Fruit fly (Drosophila melanogaster) Kc167 (cell line): ENCODE data around the gene ringer.

Experiments used
- Myc ChIP-seq: fragments of >200 bp; optimal IDR thresholded peaks from 2 replicates; lab custom pipeline; 2017; ENCODE audit warnings: missing external identifiers
- Sin3A ChIP-seq: fragments of >200 bp; optimal IDR thresholded peaks from 2 replicates; lab custom pipeline; 2018; ENCODE audit warnings: missing external identifiers
- h ChIP-seq: fragments of >200 bp; optimal IDR thresholded peaks from 3 replicates; lab custom pipeline; 2018; ENCODE audit warnings: missing external identifiers
- insv ChIP-seq: fragments of >200 bp; optimal IDR thresholded peaks from 3 replicates; lab custom pipeline; 2018; ENCODE audit warnings: missing external identifiers
- psq ChIP-seq: fragments of >200 bp; optimal IDR thresholded peaks from 2 replicates; lab custom pipeline; 2017; ENCODE audit warnings: missing external identifiers
- ttk ChIP-seq: sonication (Bioruptor generic); optimal IDR thresholded peaks from 2 replicates; lab custom pipeline; 2017; ENCODE audit warnings: missing external identifiers

ringer gene

dm6 chr3L:16359219-16359748, at the start of gene ringer:
Gene ringer, minus strand, starts transcription at chr3L:16359428.
- no peak for TF ChIP-seq Myc (lab: Kevin White, UChicago)
- no peak for TF ChIP-seq h (lab: Kevin White, UChicago)
- no peak for TF ChIP-seq psq (lab: Kevin White, UChicago)
- no peak for TF ChIP-seq Sin3A (lab: Kevin White, UChicago)
- no peak for TF ChIP-seq ttk
- TF ChIP-seq insv: no peak

- TF ChIP-seq insv (no peak), Myc (lab: Kevin White, UChicago) (no peak), ttk (no peak), Sin3A (lab: Kevin White, UChicago) (no peak), h (lab: Kevin White, UChicago) (no peak), psq (lab: Kevin White, UChicago) (no peak)
These were observed 48.8 kb upstream of the ringer start for dm6 chr3L:16407815-16408608.

DNA sequence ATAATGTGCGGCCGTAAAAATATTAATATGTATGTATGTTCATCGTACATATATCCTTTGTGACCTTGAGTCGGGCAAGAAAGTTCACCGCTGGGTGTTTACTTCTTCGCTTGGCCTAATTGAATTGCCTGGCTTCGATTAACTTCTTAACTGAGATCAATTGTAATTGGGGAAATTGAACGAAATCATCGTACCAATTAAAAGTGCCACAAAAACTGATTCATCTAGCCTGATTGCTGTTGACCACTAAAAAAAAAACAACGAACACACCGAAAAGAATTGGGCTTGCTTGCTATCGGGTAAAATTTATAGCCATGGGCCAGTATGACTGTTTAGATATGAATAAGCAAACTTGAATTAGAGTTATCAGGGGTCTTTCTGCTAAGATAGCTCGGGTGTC, 43.0 kb upstream of the ringer start:
- no peak for TF ChIP-seq insv
- no peak for TF ChIP-seq ttk
- no peak for TF ChIP-seq h (lab: Kevin White, UChicago)
- TF ChIP-seq Myc (lab: Kevin White, UChicago): no peak
- TF ChIP-seq Sin3A (lab: Kevin White, UChicago): no peak
- no peak for TF ChIP-seq psq (lab: Kevin White, UChicago)

dm6 chr3L:16400175-16400574, 40.9 kb upstream of the ringer start, which contains the start of gene CG44836:
Gene CG44836, minus strand, starts transcription at chr3L:16400275.
- TF ChIP-seq Sin3A (lab: Kevin White, UChicago) (no peak), h (lab: Kevin White, UChicago) (no peak), insv (no peak), Myc (lab: Kevin White, UChicago) (no peak), psq (lab: Kevin White, UChicago) (no peak), ttk (no peak)

DNA sequence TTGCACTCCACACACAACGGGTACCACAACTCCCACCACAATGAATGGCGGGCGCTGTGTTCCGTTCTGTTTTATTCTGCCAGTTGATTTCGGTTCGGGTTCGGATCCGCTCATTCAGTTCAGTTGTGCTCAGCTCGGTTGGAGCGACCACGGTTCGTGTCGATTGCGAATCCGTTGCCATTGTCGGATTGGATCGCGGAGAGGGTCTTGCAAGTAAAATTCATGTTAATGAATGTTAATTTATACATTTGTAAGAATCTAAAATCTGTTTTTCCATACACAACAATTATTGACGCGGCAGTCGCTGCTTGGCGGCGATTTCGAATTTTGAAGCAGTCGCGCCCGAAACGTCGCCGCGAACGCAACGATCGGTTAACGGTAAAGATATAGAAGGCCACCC, 35.3 kb upstream of the ringer start, which contains the start of gene Gagr:
Gene Gagr, plus strand, starts transcription at position 81 of the 400 bp plus-strand sequence.
- no peak for TF ChIP-seq h (lab: Kevin White, UChicago)
- TF ChIP-seq ttk: no peak

dm6 chr3L:16393700-16394099, 34.5 kb upstream of the ringer start:
- TF ChIP-seq Myc (lab: Kevin White, UChicago) (no peak), Sin3A (lab: Kevin White, UChicago) (no peak), ttk (no peak), insv (no peak), h (lab: Kevin White, UChicago) (no peak), psq (lab: Kevin White, UChicago) (no peak)

dm6 chr3L:16392874-16393273, 33.6 kb upstream of the ringer start:
- TF ChIP-seq Myc (lab: Kevin White, UChicago) (no peak), h (lab: Kevin White, UChicago) (no peak), ttk (no peak), Sin3A (lab: Kevin White, UChicago) (no peak), insv (no peak), psq (lab: Kevin White, UChicago) (no peak)

- no peak for TF ChIP-seq ttk
- no peak for TF ChIP-seq insv
These were observed 33.1 kb upstream of the ringer start for dm6 chr3L:16392203-16392800.

DNA sequence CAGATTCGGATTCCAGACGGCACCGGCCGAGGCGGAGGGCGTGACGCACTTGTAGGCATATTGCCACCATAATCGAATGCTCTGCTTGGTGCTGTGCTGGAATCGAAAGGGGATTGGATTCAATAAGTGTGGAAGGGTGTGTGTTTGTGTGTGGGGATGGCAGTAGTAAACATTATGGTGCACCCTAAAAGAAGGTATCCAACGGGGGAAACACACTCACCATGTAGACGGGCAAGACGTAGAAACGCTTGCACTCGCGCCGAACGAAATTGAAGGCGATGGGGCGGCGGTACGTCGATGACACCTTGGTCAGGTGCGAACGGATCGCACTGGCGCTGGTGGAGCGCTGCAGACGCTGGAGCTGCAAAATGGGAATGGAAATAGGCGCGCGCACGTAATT, 32.0 kb upstream of the ringer start:
- TF ChIP-seq Myc (lab: Kevin White, UChicago): no peak
- no peak for TF ChIP-seq ttk
- no peak for TF ChIP-seq h (lab: Kevin White, UChicago)
- no peak for TF ChIP-seq insv
- TF ChIP-seq Sin3A (lab: Kevin White, UChicago): no peak
- no peak for TF ChIP-seq psq (lab: Kevin White, UChicago)

dm6 chr3L:16390793-16391192, 31.6 kb upstream of the ringer start:
- TF ChIP-seq Sin3A (lab: Kevin White, UChicago) (no peak), h (lab: Kevin White, UChicago) (no peak), ttk (no peak), psq (lab: Kevin White, UChicago) (no peak), Myc (lab: Kevin White, UChicago) (no peak), insv (no peak)

DNA sequence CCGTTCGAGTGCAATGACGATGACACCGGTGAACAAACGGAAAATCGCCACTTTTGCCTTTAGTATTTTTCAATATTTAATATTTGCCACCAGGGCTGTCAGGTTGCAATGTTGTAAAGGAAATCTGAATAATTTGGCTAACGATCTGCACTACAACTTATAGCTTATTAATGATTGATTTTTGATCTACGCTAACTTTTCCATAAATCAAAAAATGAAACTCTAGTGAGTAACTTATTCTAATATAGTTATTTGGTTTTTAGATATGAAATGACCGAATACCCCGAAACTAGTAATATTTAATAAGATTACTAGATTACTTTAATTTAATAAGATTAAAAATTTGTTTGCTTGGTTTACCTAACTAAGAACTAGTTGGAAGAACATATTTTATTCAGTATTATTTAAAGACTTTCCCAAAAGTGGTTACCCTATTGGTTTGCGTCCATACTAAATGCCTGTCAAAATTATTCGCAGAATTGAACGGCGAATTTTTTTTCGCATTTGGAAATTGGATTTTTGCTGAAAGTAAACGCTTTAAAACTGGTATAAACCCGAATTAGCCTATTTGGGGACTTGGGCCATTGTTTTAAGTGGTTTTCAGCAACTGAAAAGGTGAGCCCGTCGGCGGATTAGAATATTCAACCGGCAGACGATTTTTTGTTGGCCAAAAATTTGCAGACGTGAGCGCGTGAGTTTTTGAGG, 26.8 kb upstream of the ringer start, which contains the start of the genes Agpat3 and RAF2:
Gene Agpat3, minus strand, starts transcription at position 78 of the 705 bp plus-strand sequence.
Gene RAF2, plus strand, starts transcription at position 448 of the 705 bp plus-strand sequence.
- TF ChIP-seq ttk (no peak), Myc (lab: Kevin White, UChicago) (no peak), Sin3A (lab: Kevin White, UChicago) (no peak), psq (lab: Kevin White, UChicago) (no peak), h (lab: Kevin White, UChicago) (no peak), insv (no peak)
